Worm (Caenorhabditis elegans) whole organism, young adult: Measurements from ENCODE around the gene srbc-65.

Experiments used
- B0261.1 ChIP-seq: sonication (generic microtip); optimal IDR thresholded peaks from 2 replicates; lab custom pipeline; 2016; ENCODE audit warnings: mild to moderate bottlenecking, missing genetic modification characterization, moderate library complexity, missing compliant biosample characterization
- B0336.3 ChIP-seq: fragments of 200-800 bp; sonication (Bioruptor generic); IDR thresholded peaks from 2 replicates; pipeline ENCODE4 v1.3.6; 2022; ENCODE audit warnings: missing genetic modification characterization, missing compliant biosample characterization
- C06A6.2 ChIP-seq: fragments of 200-800 bp; sonication (Bioruptor generic); conservative IDR thresholded peaks from 2 replicates; pipeline ENCODE4 v1.3.6; 2022; ENCODE audit warnings: missing genetic modification characterization, missing compliant biosample characterization
- D2030.7 ChIP-seq: fragments of 200-800 bp; sonication (Bioruptor generic); IDR thresholded peaks from 2 replicates; pipeline ENCODE4 v1.3.6; 2022; ENCODE audit warnings: missing genetic modification reagents, missing genetic modification characterization, missing compliant biosample characterization
- F22D6.2 ChIP-seq: sonication (generic microtip); optimal IDR thresholded peaks from 2 replicates; lab custom pipeline; 2016; ENCODE audit warnings: mild to moderate bottlenecking, missing genetic modification characterization, missing compliant biosample characterization
- F37B4.10 ChIP-seq: fragments of 200-800 bp; sonication (Bioruptor generic); IDR thresholded peaks from 2 replicates; pipeline ENCODE4 v1.3.6; 2022; ENCODE audit warnings: missing genetic modification characterization, missing compliant biosample characterization
- F52B5.7 ChIP-seq: sonication (generic microtip); optimal IDR thresholded peaks from 2 replicates; lab custom pipeline; 2016; ENCODE audit warnings: mild to moderate bottlenecking, missing genetic modification characterization, missing compliant biosample characterization
- Y53F4B.3 ChIP-seq: fragments of 200-800 bp; sonication (Bioruptor generic); IDR thresholded peaks from 2 replicates; pipeline ENCODE4 v1.3.6; 2022; ENCODE audit warnings: missing genetic modification reagents, missing genetic modification characterization, missing compliant biosample characterization
- Y53G8AR.9 ChIP-seq: fragments of 200-800 bp; sonication (Bioruptor generic); conservative IDR thresholded peaks from 2 replicates; pipeline ENCODE4 v1.3.6; 2022; ENCODE audit warnings: missing genetic modification reagents, missing genetic modification characterization, missing compliant biosample characterization
- Y56A3A.18 ChIP-seq: fragments of 200-800 bp; sonication (Bioruptor generic); IDR thresholded peaks from 2 replicates; pipeline ENCODE4 v1.3.6; 2022; ENCODE audit warnings: missing genetic modification reagents, missing genetic modification characterization, missing compliant biosample characterization
- Y95B8A.8 ChIP-seq: fragments of 200-800 bp; sonication (Bioruptor generic); IDR thresholded peaks from 2 replicates; pipeline ENCODE4 v1.3.6; 2022; ENCODE audit warnings: missing genetic modification reagents, missing genetic modification characterization, missing compliant biosample characterization
- ZK185.1 ChIP-seq: sonication (generic microtip); optimal IDR thresholded peaks from 2 replicates; lab custom pipeline; 2016; ENCODE audit warnings: mild to moderate bottlenecking, missing genetic modification characterization, missing compliant biosample characterization; ENCODE audit not compliant: poor library complexity, severe bottlenecking
- akir-1 ChIP-seq: fragments of 200-800 bp; sonication (Bioruptor generic); optimal IDR thresholded peaks from 2 replicates; lab custom pipeline; 2018; ENCODE audit warnings: mild to moderate bottlenecking, missing genetic modification characterization, moderate library complexity, missing compliant biosample characterization
- aptf-3 ChIP-seq: fragments of 200-800 bp; sonication (Bioruptor generic); IDR thresholded peaks from 2 replicates; pipeline ENCODE4 v1.3.6; 2022; ENCODE audit warnings: missing genetic modification characterization, missing compliant biosample characterization
- attf-5 ChIP-seq: fragments of 200-800 bp; sonication (Bioruptor generic); optimal IDR thresholded peaks from 2 replicates; lab custom pipeline; 2018; ENCODE audit warnings: mild to moderate bottlenecking, missing genetic modification characterization, missing compliant biosample characterization
- attf-6 ChIP-seq: fragments of 200-800 bp; sonication (Bioruptor generic); IDR thresholded peaks from 2 replicates; pipeline ENCODE4 v1.3.6; 2022; ENCODE audit warnings: missing genetic modification reagents, missing genetic modification characterization, missing compliant biosample characterization
- cebp-1 ChIP-seq, 2 experiments: fragments of 200-800 bp in 1 of 2; sonication (Bioruptor generic) in 1 of 2; sonication (generic microtip) in 1 of 2; IDR thresholded peaks in 1 of 2; optimal IDR thresholded peaks in 1 of 2; 2 replicates each; pipeline versions ENCODE4 v1.3.6 to Lab custom; 2017 to 2022; ENCODE audit warnings: missing compliant biosample characterization in 2 of 2, missing genetic modification characterization in 2 of 2, mild to moderate bottlenecking in 1 of 2, missing genetic modification reagents in 1 of 2, moderate library complexity in 1 of 2
- ceh-27 ChIP-seq: fragments of 200-800 bp; sonication (Bioruptor generic); optimal IDR thresholded peaks from 2 replicates; lab custom pipeline; 2018; ENCODE audit warnings: mild to moderate bottlenecking, missing genetic modification characterization, moderate library complexity, missing compliant biosample characterization
- ceh-58 ChIP-seq: fragments of 200-800 bp; sonication (Bioruptor generic); IDR thresholded peaks from 2 replicates; pipeline ENCODE4 v1.3.6; 2022; ENCODE audit warnings: missing genetic modification characterization, missing compliant biosample characterization
- dpff-1 ChIP-seq: sonication (generic microtip); optimal IDR thresholded peaks from 2 replicates; lab custom pipeline; 2017; ENCODE audit warnings: mild to moderate bottlenecking, missing genetic modification characterization, missing compliant biosample characterization
- gei-17 ChIP-seq: fragments of 200-800 bp; sonication (Bioruptor generic); optimal IDR thresholded peaks from 2 replicates; lab custom pipeline; 2018; ENCODE audit warnings: mild to moderate bottlenecking, missing genetic modification characterization, missing compliant biosample characterization
- hlh-12 ChIP-seq: sonication (generic microtip); optimal IDR thresholded peaks from 2 replicates; lab custom pipeline; 2016; ENCODE audit warnings: missing genetic modification characterization, missing compliant biosample characterization
- hmg-1.2 ChIP-seq: fragments of 200-800 bp; sonication (Bioruptor generic); IDR thresholded peaks from 2 replicates; pipeline ENCODE4 v1.3.6; 2022; ENCODE audit warnings: missing genetic modification reagents, missing genetic modification characterization, missing compliant biosample characterization
- hmg-20 ChIP-seq: fragments of 200-800 bp; sonication (Bioruptor generic); IDR thresholded peaks from 2 replicates; pipeline ENCODE4 v1.3.6; 2022; ENCODE audit warnings: missing genetic modification reagents, missing genetic modification characterization, missing compliant biosample characterization
- hsf-1 ChIP-seq: fragments of 200-800 bp; sonication (Bioruptor generic); IDR thresholded peaks from 2 replicates; pipeline ENCODE4 v1.3.6; 2022; ENCODE audit warnings: missing genetic modification reagents, missing genetic modification characterization, missing compliant biosample characterization
- lin-40 ChIP-seq: sonication (generic microtip); optimal IDR thresholded peaks from 2 replicates; lab custom pipeline; 2016; ENCODE audit warnings: missing genetic modification characterization, mild to moderate bottlenecking, missing compliant biosample characterization, missing genotype, missing genetic modification reagents
- madf-6 ChIP-seq: fragments of 200-800 bp; sonication (Bioruptor generic); IDR thresholded peaks from 2 replicates; pipeline ENCODE4 v1.3.6; 2022; ENCODE audit warnings: missing genetic modification reagents, missing genetic modification characterization, missing compliant biosample characterization
- nhr-179 ChIP-seq: sonication (generic microtip); optimal IDR thresholded peaks from 2 replicates; lab custom pipeline; 2016; ENCODE audit warnings: mild to moderate bottlenecking, missing genetic modification characterization, missing compliant biosample characterization
- nhr-80 ChIP-seq: sonication (generic microtip); optimal IDR thresholded peaks from 2 replicates; lab custom pipeline; 2016; ENCODE audit warnings: missing genetic modification characterization, missing compliant biosample characterization
- pbrm-1 ChIP-seq: fragments of 200-800 bp; sonication (Bioruptor generic); IDR thresholded peaks from 2 replicates; pipeline ENCODE4 v1.3.6; 2022; ENCODE audit warnings: missing genetic modification reagents, missing genetic modification characterization, missing compliant biosample characterization
- pha-4 ChIP-seq: fragments of 150-350 bp; sonication (generic microtip); optimal IDR thresholded peaks from 2 replicates; lab custom pipeline; 2014; ENCODE audit warnings: missing biosample characterization, missing genetic modification reagents, missing genetic modification characterization
- sdz-38 ChIP-seq: sonication (generic microtip); optimal IDR thresholded peaks from 2 replicates; lab custom pipeline; 2016; ENCODE audit warnings: missing genotype, missing genetic modification characterization, missing compliant biosample characterization
- snpc-3.4 ChIP-seq: sonication (generic microtip); optimal IDR thresholded peaks from 2 replicates; lab custom pipeline; 2017; ENCODE audit warnings: missing genetic modification characterization, mild to moderate bottlenecking, missing compliant biosample characterization, antibody characterized with exemption, moderate library complexity, missing genotype, missing genetic modification reagents
- unc-62 ChIP-seq: fragments of 150-350 bp; optimal IDR thresholded peaks from 2 replicates; lab custom pipeline; 2014; ENCODE audit warnings: missing biosample characterization, missing genetic modification reagents, missing genetic modification characterization
- zim-3 ChIP-seq: sonication (generic microtip); optimal IDR thresholded peaks from 2 replicates; lab custom pipeline; 2017; ENCODE audit warnings: mild to moderate bottlenecking, missing genetic modification characterization, moderate library complexity, missing compliant biosample characterization
- ztf-3 ChIP-seq: fragments of 200-800 bp; sonication (Bioruptor generic); optimal IDR thresholded peaks from 2 replicates; lab custom pipeline; 2018; ENCODE audit warnings: mild to moderate bottlenecking, missing genetic modification characterization, missing compliant biosample characterization
- ztf-6 ChIP-seq: fragments of 200-800 bp; sonication (Bioruptor generic); IDR thresholded peaks from 2 replicates; pipeline ENCODE4 v1.3.6; 2022; ENCODE audit warnings: missing genetic modification reagents, missing genetic modification characterization, missing compliant biosample characterization

srbc-65 gene

ce11 chrV:16591992-16592798 lies 41.4 kb downstream of the srbc-65 start, which contains the start of gene srh-269 (continued):
- TF ChIP-seq lin-40 (tag; lab: Kevin White, UChicago) (no peak), aptf-3 (GFP tag; lab: Robert Waterston, UW) (0 out of 2 replicates have a peak, but pooled peaks have one; percentile 74), nhr-179 (tag; lab: Kevin White, UChicago) (no peak), sdz-38 (tag; lab: Kevin White, UChicago) (no peak), Y53F4B.3 (GFP tag; lab: Robert Waterston, UW) (no peak), pha-4 (tag; lab: Kevin White, UChicago) (no peak), hmg-1.2 (GFP tag; lab: Robert Waterston, UW) (peak; percentile 81), ceh-27 (GFP tag; lab: Kevin White, UChicago) (peak; percentile 56), C06A6.2 (GFP tag; lab: Robert Waterston, UW) (peak; percentile 77), attf-5 (GFP tag; lab: Kevin White, UChicago) (peak; percentile 53), F37B4.10 (0 out of 2 replicates have a peak, but pooled peaks have one; percentile 22), madf-6 (GFP tag; lab: Robert Waterston, UW) (peak; percentile 58), gei-17 (GFP tag; lab: Kevin White, UChicago) (peak; percentile 51), ZK185.1 (tag; lab: Kevin White, UChicago) (peak; percentile 74), D2030.7 (GFP tag; lab: Robert Waterston, UW) (peak; percentile 68), snpc-3.4 (tag; lab: Kevin White, UChicago) (peak; percentile 72)
- TF ChIP-seq, all 124 proteins: peak for 93

- TF ChIP-seq hlh-12 = peak; percentile 13
- TF ChIP-seq attf-6 (GFP tag; lab: Robert Waterston, UW) = no peak
- peak; percentile 8; the same call in 1 of the 2 replicates for TF ChIP-seq hsf-1 (GFP tag; lab: Robert Waterston, UW)
- TF ChIP-seq hmg-1.2 (GFP tag; lab: Robert Waterston, UW) = 0 out of 2 replicates have a peak, but pooled peaks have one; percentile 8
- 0 out of 2 replicates have a peak, but pooled peaks have one; percentile 12 for TF ChIP-seq hmg-20 (GFP tag; lab: Robert Waterston, UW)
- TF ChIP-seq ceh-58 (GFP tag; lab: Robert Waterston, UW) = peak; percentile 1; the same call in 1 of the 2 replicates
- TF ChIP-seq akir-1 (GFP tag; lab: Kevin White, UChicago) = no peak
- peak; percentile 0 for TF ChIP-seq nhr-80 (tag; lab: Kevin White, UChicago)
- no peak for TF ChIP-seq B0261.1 (tag; lab: Kevin White, UChicago)
- TF ChIP-seq pbrm-1 (GFP tag; lab: Robert Waterston, UW) = 0 out of 2 replicates have a peak, but pooled peaks have one; percentile 8
- no peak for TF ChIP-seq cebp-1 (GFP tag; IDR thresholded peaks at IDR 0.05; lab: Robert Waterston, UW)
- TF ChIP-seq cebp-1 (tag; optimal IDR thresholded peaks at IDR 0.05; lab: Kevin White, UChicago) = peak; percentile 13
- peak; percentile 14 for TF ChIP-seq ztf-3 (GFP tag; lab: Kevin White, UChicago)
- peak; percentile 5 for TF ChIP-seq dpff-1 (tag; lab: Kevin White, UChicago)
- TF ChIP-seq unc-62 (GFP tag; lab: Kevin White, UChicago) = peak; percentile 71
- TF ChIP-seq Y95B8A.8 (GFP tag; lab: Robert Waterston, UW) = no peak
- 0 out of 2 replicates have a peak, but pooled peaks have one; percentile 58 for TF ChIP-seq Y53G8AR.9 (GFP tag; lab: Robert Waterston, UW)
- TF ChIP-seq F52B5.7 (tag; lab: Kevin White, UChicago) = peak; percentile 40
- peak; percentile 40 for TF ChIP-seq Y56A3A.18 (GFP tag; lab: Robert Waterston, UW)
- TF ChIP-seq B0336.3 (GFP tag; lab: Robert Waterston, UW) = 0 out of 2 replicates have a peak, but pooled peaks have one; percentile 1
- peak; percentile 53 for TF ChIP-seq pha-4 (tag; lab: Kevin White, UChicago)
- TF ChIP-seq gei-17 (GFP tag; lab: Kevin White, UChicago) = peak; percentile 10
- no peak for TF ChIP-seq F22D6.2 (tag; lab: Kevin White, UChicago)
- TF ChIP-seq ZK185.1 (tag; lab: Kevin White, UChicago) = peak; percentile 34
- peak; percentile 6 for TF ChIP-seq zim-3 (tag; lab: Kevin White, UChicago)
- TF ChIP-seq madf-6 (GFP tag; lab: Robert Waterston, UW) = peak; percentile 20; the same call in 1 of the 2 replicates
- no peak for TF ChIP-seq ztf-6 (GFP tag; lab: Robert Waterston, UW)
- TF ChIP-seq, all 124 proteins: peak for 20
Measured at ce11 chrV:16592947-16593791, 42.4 kb downstream of the srbc-65 start.
